Worm (Caenorhabditis elegans) whole organism, L2 larva: ENCODE data around the gene F18E9.7.

Source experiments
- C34F6.9 ChIP-seq: fragments of 150-350 bp; optimal IDR thresholded peaks from 2 replicates; lab custom pipeline; 2014; ENCODE audit warnings: missing biosample characterization, missing genetic modification characterization
- F13H6.1 ChIP-seq: sonication (generic microtip); optimal IDR thresholded peaks from 2 replicates; lab custom pipeline; 2016; ENCODE audit warnings: missing genetic modification characterization, missing compliant biosample characterization
- R02D3.7 ChIP-seq: fragments of 150-350 bp; optimal IDR thresholded peaks from 2 replicates; lab custom pipeline; 2014; ENCODE audit warnings: missing biosample characterization, missing genetic modification characterization
- Y55F3AM.14 ChIP-seq: fragments of 200-800 bp; sonication (Bioruptor generic); optimal IDR thresholded peaks from 2 replicates; lab custom pipeline; 2018; ENCODE audit warnings: mild to moderate bottlenecking, missing genetic modification characterization, missing compliant biosample characterization
- ZK546.5 ChIP-seq: sonication (generic microtip); optimal IDR thresholded peaks from 2 replicates; lab custom pipeline; 2017; ENCODE audit warnings: missing biosample characterization, missing genetic modification characterization
- alr-1 ChIP-seq: fragments of 150-350 bp; optimal IDR thresholded peaks from 2 replicates; lab custom pipeline; 2014; ENCODE audit warnings: missing biosample characterization, missing genetic modification characterization
- aly-2 ChIP-seq: fragments of 150-350 bp; optimal IDR thresholded peaks from 2 replicates; lab custom pipeline; 2014; ENCODE audit warnings: missing biosample characterization, missing genetic modification characterization
- blmp-1 ChIP-seq: sonication (generic microtip); optimal IDR thresholded peaks from 2 replicates; lab custom pipeline; 2017; ENCODE audit warnings: missing genetic modification characterization, mild to moderate bottlenecking, missing compliant biosample characterization, antibody characterized with exemption, moderate library complexity; ENCODE audit not compliant: insufficient read depth
- ceh-16 ChIP-seq: fragments of 150-350 bp; optimal IDR thresholded peaks from 2 replicates; lab custom pipeline; 2014; ENCODE audit warnings: missing biosample characterization, missing genetic modification characterization
- crh-2 ChIP-seq: sonication (generic microtip); optimal IDR thresholded peaks from 2 replicates; lab custom pipeline; 2017; ENCODE audit warnings: missing biosample characterization, missing genetic modification characterization
- dmd-4 ChIP-seq: sonication (generic microtip); optimal IDR thresholded peaks from 2 replicates; lab custom pipeline; 2017; ENCODE audit warnings: missing biosample characterization, missing genetic modification characterization
- egl-27 ChIP-seq: sonication (generic microtip); optimal IDR thresholded peaks from 3 replicates; lab custom pipeline; 2017; ENCODE audit warnings: missing biosample characterization, missing genetic modification reagents, missing genetic modification characterization
- elt-1 ChIP-seq: fragments of 150-350 bp; optimal IDR thresholded peaks from 2 replicates; lab custom pipeline; 2014; ENCODE audit warnings: missing biosample characterization, missing genetic modification characterization
- elt-3 ChIP-seq: sonication (generic microtip); optimal IDR thresholded peaks from 2 replicates; lab custom pipeline; 2017; ENCODE audit warnings: missing biosample characterization, missing genetic modification characterization
- fos-1 ChIP-seq: fragments of 150-350 bp; optimal IDR thresholded peaks from 2 replicates; lab custom pipeline; 2014; ENCODE audit warnings: missing biosample characterization, missing genetic modification characterization
- gmeb-1 ChIP-seq: fragments of 150-350 bp; optimal IDR thresholded peaks from 2 replicates; lab custom pipeline; 2014; ENCODE audit warnings: missing biosample characterization, missing genetic modification characterization
- lin-11 ChIP-seq: fragments of 150-350 bp; sonication (generic microtip); optimal IDR thresholded peaks from 2 replicates; lab custom pipeline; 2014; ENCODE audit warnings: missing biosample characterization, missing genetic modification characterization, inconsistent platforms, mixed read lengths
- lin-13 ChIP-seq: fragments of 150-350 bp; optimal IDR thresholded peaks from 2 replicates; lab custom pipeline; 2014; ENCODE audit warnings: missing biosample characterization, missing genetic modification reagents, missing genetic modification characterization
- lin-39 ChIP-seq: fragments of 150-350 bp; optimal IDR thresholded peaks from 2 replicates; lab custom pipeline; 2014; ENCODE audit warnings: missing biosample characterization, missing genetic modification reagents, missing genetic modification characterization
- lsy-2 ChIP-seq, 2 experiments: fragments of 150-350 bp in 1 of 2; sonication (generic microtip) in 1 of 2; optimal IDR thresholded peaks; 2 replicates each; lab custom pipeline; 2014 to 2017; ENCODE audit warnings: missing biosample characterization in 2 of 2, missing genetic modification characterization in 2 of 2
- mab-5 ChIP-seq: fragments of 150-350 bp; optimal IDR thresholded peaks from 2 replicates; lab custom pipeline; 2014; ENCODE audit warnings: missing biosample characterization, missing genetic modification characterization
- mbf-1 ChIP-seq: sonication (generic microtip); optimal IDR thresholded peaks from 2 replicates; lab custom pipeline; 2017; ENCODE audit warnings: missing biosample characterization, missing genetic modification characterization
- mdl-1 ChIP-seq, 2 experiments: fragments of 150-350 bp in 1 of 2; sonication (generic microtip) in 1 of 2; optimal IDR thresholded peaks; 2 replicates each; lab custom pipeline; 2017; ENCODE audit warnings: missing biosample characterization in 2 of 2, missing genetic modification characterization in 2 of 2
- nhr-11 ChIP-seq: fragments of 150-350 bp; optimal IDR thresholded peaks from 2 replicates; lab custom pipeline; 2014; ENCODE audit warnings: missing biosample characterization, missing genetic modification characterization
- nhr-12 ChIP-seq: fragments of 150-350 bp; optimal IDR thresholded peaks from 2 replicates; lab custom pipeline; 2014; ENCODE audit warnings: missing biosample characterization, missing genetic modification characterization
- nhr-129 ChIP-seq: fragments of 150-350 bp; optimal IDR thresholded peaks from 2 replicates; lab custom pipeline; 2014; ENCODE audit warnings: missing biosample characterization, missing genetic modification characterization
- nhr-21 ChIP-seq: fragments of 150-350 bp; optimal IDR thresholded peaks from 2 replicates; lab custom pipeline; 2014; ENCODE audit warnings: missing biosample characterization, missing genetic modification characterization
- nhr-23 ChIP-seq: fragments of 150-350 bp; optimal IDR thresholded peaks from 2 replicates; lab custom pipeline; 2014; ENCODE audit warnings: missing biosample characterization, missing genetic modification reagents, missing genetic modification characterization
- nhr-237 ChIP-seq: fragments of 150-350 bp; optimal IDR thresholded peaks from 2 replicates; lab custom pipeline; 2014; ENCODE audit warnings: missing biosample characterization, missing genetic modification characterization
- nhr-77 ChIP-seq: fragments of 150-350 bp; optimal IDR thresholded peaks from 2 replicates; lab custom pipeline; 2014; ENCODE audit warnings: missing biosample characterization, missing genetic modification characterization
- sem-4 ChIP-seq: fragments of 150-350 bp; optimal IDR thresholded peaks from 2 replicates; lab custom pipeline; 2014; ENCODE audit warnings: missing biosample characterization, missing genetic modification reagents, missing genetic modification characterization
- skn-1 ChIP-seq: sonication (generic microtip); optimal IDR thresholded peaks from 2 replicates; lab custom pipeline; 2017; ENCODE audit warnings: missing biosample characterization, missing genetic modification characterization
- sma-3 ChIP-seq: sonication (generic microtip); optimal IDR thresholded peaks from 2 replicates; lab custom pipeline; 2016; ENCODE audit warnings: missing genetic modification reagents, missing genetic modification characterization, missing compliant biosample characterization
- sma-9 ChIP-seq, 2 experiments: fragments of 150-350 bp in 1 of 2; sonication (generic microtip) in 1 of 2; optimal IDR thresholded peaks; 2 replicates each; lab custom pipeline; 2014 to 2016; ENCODE audit warnings: missing genetic modification characterization in 2 of 2, mild to moderate bottlenecking in 1 of 2, missing biosample characterization in 1 of 2, missing compliant biosample characterization in 1 of 2, missing genetic modification reagents in 1 of 2, moderate library complexity in 1 of 2
- snpc-4 ChIP-seq: fragments of 150-350 bp; optimal IDR thresholded peaks from 2 replicates; lab custom pipeline; 2014; ENCODE audit warnings: missing biosample characterization, missing genetic modification characterization
- unc-39 ChIP-seq: fragments of 150-350 bp; optimal IDR thresholded peaks from 2 replicates; lab custom pipeline; 2014; ENCODE audit warnings: missing biosample characterization, missing genetic modification characterization
- unc-55 ChIP-seq: fragments of 150-350 bp; sonication (generic microtip); optimal IDR thresholded peaks from 3 replicates; lab custom pipeline; 2014; ENCODE audit warnings: missing biosample characterization, missing genetic modification reagents, missing genetic modification characterization
- unc-62 ChIP-seq: fragments of 150-350 bp; optimal IDR thresholded peaks from 2 replicates; lab custom pipeline; 2014; ENCODE audit warnings: missing biosample characterization, missing genetic modification reagents, missing genetic modification characterization
- zag-1 ChIP-seq: fragments of 150-350 bp; optimal IDR thresholded peaks from 2 replicates; lab custom pipeline; 2014; ENCODE audit warnings: missing biosample characterization, missing genetic modification characterization
- ztf-1 ChIP-seq: fragments of 200-800 bp; sonication (Bioruptor generic); conservative IDR thresholded peaks from 2 replicates; pipeline ENCODE4 v1.3.6; 2022; ENCODE audit warnings: missing genetic modification characterization, missing compliant biosample characterization
- ztf-11 ChIP-seq: sonication (generic microtip); optimal IDR thresholded peaks from 2 replicates; lab custom pipeline; 2017; ENCODE audit warnings: missing biosample characterization, missing genetic modification characterization
- ztf-4 ChIP-seq: fragments of 150-350 bp; optimal IDR thresholded peaks from 2 replicates; lab custom pipeline; 2014; ENCODE audit warnings: missing biosample characterization, missing genetic modification characterization

The F18E9.7 gene

DNA sequence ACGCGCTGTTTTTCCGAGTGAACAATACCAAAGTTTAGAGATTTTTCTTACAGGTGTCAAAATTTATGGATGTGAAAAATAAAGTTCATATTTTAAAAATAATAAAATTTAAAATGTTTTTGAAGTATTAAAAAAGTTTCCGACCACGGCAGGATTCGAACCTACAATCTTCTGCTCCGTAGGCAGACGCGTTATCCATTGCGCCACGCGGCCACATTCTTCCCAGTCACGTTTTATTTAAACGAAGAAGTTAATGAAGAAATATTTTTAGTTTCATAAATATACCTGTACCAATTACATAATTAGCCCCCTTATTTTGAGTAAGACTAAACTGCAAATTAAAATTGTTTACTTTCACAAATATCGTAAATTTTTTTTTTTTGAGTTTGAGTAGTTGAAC is 43.1 kb upstream of the F18E9.7 start:
- peak; percentile 1 for TF ChIP-seq fos-1 (tag; lab: Kevin White, UChicago)
- TF ChIP-seq crh-2 (tag; lab: Kevin White, UChicago): peak; percentile 11
- peak; percentile 18 for TF ChIP-seq sma-9 (GFP tag; optimal IDR thresholded peaks at IDR 0.05; lab: Kevin White, UChicago)
- TF ChIP-seq sma-9 (tag; optimal IDR thresholded peaks at IDR 0.05; lab: Kevin White, UChicago): no peak
- no peak for TF ChIP-seq ZK546.5 (tag; lab: Kevin White, UChicago)
- TF ChIP-seq mbf-1 (tag; lab: Kevin White, UChicago): no peak
- no peak for TF ChIP-seq nhr-11
- no peak for TF ChIP-seq gmeb-1 (tag; lab: Kevin White, UChicago)
- TF ChIP-seq sma-3 (GFP tag; lab: Kevin White, UChicago): peak; percentile 13

DNA sequence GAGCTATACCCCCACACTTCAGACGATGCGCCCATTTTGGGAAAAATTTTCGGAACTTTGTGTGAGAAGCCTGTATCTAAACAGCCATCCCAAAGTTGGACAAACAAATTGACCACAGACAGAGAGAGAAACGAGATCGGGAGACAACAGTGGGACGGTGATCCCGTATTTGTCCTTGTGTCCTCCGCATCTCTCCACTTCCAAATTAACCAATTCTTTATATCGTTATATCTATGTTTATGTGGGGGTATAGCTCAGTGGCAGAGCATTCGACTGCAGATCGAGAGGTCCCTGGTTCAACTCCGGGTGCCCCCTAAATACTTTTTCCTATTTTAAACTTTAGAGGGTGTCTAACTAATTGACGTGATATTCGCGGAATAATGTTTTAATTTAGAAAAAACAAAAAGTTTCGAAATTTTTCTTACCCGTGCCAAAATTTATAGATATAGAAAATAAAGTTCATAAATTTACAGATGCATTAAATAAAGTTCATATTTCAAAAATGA is 41.2 kb upstream of the F18E9.7 start:
- no peak for TF ChIP-seq nhr-129 (tag; lab: Kevin White, UChicago)
- peak; percentile 15 for TF ChIP-seq Y55F3AM.14
- no peak for TF ChIP-seq egl-27 (tag; lab: Kevin White, UChicago)
- TF ChIP-seq nhr-21: peak; percentile 12
- TF ChIP-seq sma-3 (GFP tag; lab: Kevin White, UChicago): peak; percentile 15

DNA sequence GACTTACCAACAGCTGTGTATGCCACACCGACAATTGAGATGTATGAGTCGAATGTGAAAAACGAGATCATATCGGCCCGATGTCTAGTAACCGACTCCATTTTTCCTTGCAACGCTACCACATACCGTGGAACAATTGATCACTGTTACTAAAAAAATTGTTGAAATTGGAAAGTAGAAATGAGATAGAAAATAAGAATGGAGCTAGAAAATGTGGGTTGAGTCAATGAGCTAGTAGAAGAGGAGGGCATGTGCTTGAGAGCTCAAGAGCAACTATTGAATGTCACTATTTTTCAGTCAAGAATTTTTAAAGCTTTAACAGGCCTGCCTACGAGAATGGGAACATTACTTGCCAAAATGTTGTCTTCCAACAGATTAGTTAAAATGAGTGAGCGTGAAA is 27.5 kb upstream of the F18E9.7 start, which contains the start of gene K01A12.3:
Gene K01A12.3, minus strand, starts transcription at position 101 of the 400 bp plus-strand sequence.
- TF ChIP-seq nhr-11: no peak
- TF ChIP-seq nhr-12 (tag; lab: Kevin White, UChicago): no peak
- TF ChIP-seq lin-39 (tag; lab: Kevin White, UChicago): no peak
- TF ChIP-seq aly-2 (tag; lab: Kevin White, UChicago): no peak
- no peak for TF ChIP-seq skn-1 (tag; lab: Kevin White, UChicago)
- no peak for TF ChIP-seq dmd-4 (tag; lab: Kevin White, UChicago)
- no peak for TF ChIP-seq sem-4 (tag; lab: Kevin White, UChicago)
- TF ChIP-seq F13H6.1: no peak
- no peak for TF ChIP-seq mbf-1 (tag; lab: Kevin White, UChicago)
- TF ChIP-seq ZK546.5 (tag; lab: Kevin White, UChicago): no peak
- TF ChIP-seq alr-1 (tag; lab: Kevin White, UChicago): no peak
- TF ChIP-seq sma-3 (GFP tag; lab: Kevin White, UChicago): no peak
- TF ChIP-seq lin-13 (GFP tag; lab: Kevin White, UChicago): no peak
- no peak for TF ChIP-seq nhr-129 (tag; lab: Kevin White, UChicago)

DNA sequence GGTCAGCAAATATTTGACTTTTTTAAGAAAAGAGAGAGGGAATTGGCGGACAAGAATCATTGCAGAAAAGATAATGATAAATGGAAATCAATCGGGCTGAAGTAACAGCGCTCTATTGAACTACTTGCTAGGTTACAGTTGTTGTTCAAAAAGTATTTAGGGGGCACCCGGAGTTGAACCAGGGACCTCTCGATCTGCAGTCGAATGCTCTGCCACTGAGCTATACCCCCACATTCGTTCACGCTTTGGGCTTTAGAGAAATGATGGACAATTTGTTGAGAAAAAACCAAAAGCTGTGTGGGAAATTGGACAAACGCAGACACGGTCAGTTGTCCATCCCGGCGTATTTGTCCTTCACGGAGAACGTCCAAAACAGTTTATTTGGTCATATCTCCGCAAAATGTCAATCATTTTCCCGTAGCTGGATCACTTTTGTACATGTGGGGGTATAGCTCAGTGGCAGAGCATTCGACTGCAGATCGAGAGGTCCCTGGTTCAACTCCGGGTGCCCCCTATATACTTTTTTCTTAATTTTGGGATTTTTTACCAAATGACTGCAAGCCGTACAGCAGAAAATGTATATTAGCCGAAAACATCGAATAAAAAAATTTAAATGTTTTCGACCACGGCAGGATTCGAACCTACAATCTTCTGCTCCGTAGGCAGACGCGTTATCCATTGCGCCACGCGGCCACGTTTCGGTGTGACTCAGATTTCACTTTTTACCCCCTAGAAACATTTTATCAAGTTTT is 26.5 kb upstream of the F18E9.7 start:
- TF ChIP-seq skn-1 (tag; lab: Kevin White, UChicago) (no peak), F13H6.1 (peak; percentile 19), nhr-12 (tag; lab: Kevin White, UChicago) (no peak), sma-3 (GFP tag; lab: Kevin White, UChicago) (no peak), blmp-1 (no peak), snpc-4 (no peak), nhr-21 (peak; percentile 22), ztf-4 (no peak), R02D3.7 (tag; lab: Kevin White, UChicago) (no peak), alr-1 (tag; lab: Kevin White, UChicago) (no peak), elt-1 (tag; lab: Kevin White, UChicago) (no peak), lsy-2 (tag; optimal IDR thresholded peaks at IDR 0.05; lab: Kevin White, UChicago) (no peak), egl-27 (tag; lab: Kevin White, UChicago) (no peak), C34F6.9 (tag; lab: Kevin White, UChicago) (peak; percentile 24), nhr-11 (no peak), unc-62 (GFP tag; lab: Kevin White, UChicago) (no peak), lin-13 (GFP tag; lab: Kevin White, UChicago) (no peak), nhr-237 (tag; lab: Kevin White, UChicago) (no peak), zag-1 (no peak), ztf-1 (GFP tag; lab: Robert Waterston, UW) (no peak), elt-3 (tag; lab: Kevin White, UChicago) (no peak), unc-39 (tag; lab: Kevin White, UChicago) (no peak), crh-2 (tag; lab: Kevin White, UChicago) (no peak), nhr-23 (tag; lab: Kevin White, UChicago) (no peak), mab-5 (no peak), unc-55 (GFP tag; lab: Kevin White, UChicago) (peak; percentile 26), sma-9 (GFP tag; optimal IDR thresholded peaks at IDR 0.05; lab: Kevin White, UChicago) (peak; percentile 15), sma-9 (tag; optimal IDR thresholded peaks at IDR 0.05; lab: Kevin White, UChicago) (no peak), nhr-77 (no peak), gmeb-1 (tag; lab: Kevin White, UChicago) (no peak), ztf-11 (no peak), mdl-1 (tag; optimal IDR thresholded peaks at IDR 0.05; lab: Kevin White, UChicago) (no peak), fos-1 (tag; lab: Kevin White, UChicago) (peak; percentile 24), aly-2 (tag; lab: Kevin White, UChicago) (no peak), lin-11 (tag; lab: Kevin White, UChicago) (no peak), ceh-16 (no peak), nhr-129 (tag; lab: Kevin White, UChicago) (peak; percentile 24)
